Worm (Caenorhabditis elegans) whole organism, late embryonic: Measurements from ENCODE around the gene srt-18.

Experiments
- ahr-1 ChIP-seq: sonication (generic microtip); optimal IDR thresholded peaks from 2 replicates; lab custom pipeline; 2016; ENCODE audit warnings: missing genetic modification characterization, missing compliant biosample characterization
- hlh-13 ChIP-seq: fragments of 200-800 bp; sonication (Bioruptor generic); optimal IDR thresholded peaks from 2 replicates; lab custom pipeline; 2018; ENCODE audit warnings: mild to moderate bottlenecking, missing genetic modification characterization, missing compliant biosample characterization
- lin-11 ChIP-seq: fragments of 200-800 bp; sonication (Bioruptor generic); optimal IDR thresholded peaks from 2 replicates; lab custom pipeline; 2018; ENCODE audit warnings: mild to moderate bottlenecking, missing genetic modification characterization, missing compliant biosample characterization
- nhr-11 ChIP-seq: fragments of 150-350 bp; optimal IDR thresholded peaks from 2 replicates; lab custom pipeline; 2014; ENCODE audit warnings: missing biosample characterization, missing genetic modification characterization
- pag-3 ChIP-seq: sonication (generic microtip); optimal IDR thresholded peaks from 2 replicates; lab custom pipeline; 2016; ENCODE audit warnings: missing compliant biosample characterization, missing genetic modification characterization, borderline replicate concordance
- pqm-1 ChIP-seq: sonication (generic microtip); optimal IDR thresholded peaks from 2 replicates; lab custom pipeline; 2016; ENCODE audit warnings: missing genetic modification characterization, missing compliant biosample characterization

ce11 chrV:9062341-9062740 lies 46.9 kb upstream of the srt-18 start, which contains the start of gene C25E10.12:
- TF ChIP-seq ahr-1 (tag; lab: Kevin White, UChicago) (no peak), pqm-1 (tag; lab: Kevin White, UChicago) (no peak), hlh-13 (GFP tag; lab: Kevin White, UChicago) (no peak), lin-11 (tag; lab: Kevin White, UChicago) (no peak), pag-3 (tag; lab: Kevin White, UChicago) (no peak), nhr-11 (tag; lab: Kevin White, UChicago) (no peak)
